Worm (Caenorhabditis elegans) whole organism, young adult: ENCODE data around the gene grsp-3.

Experiments used
- F39B2.1 ChIP-seq: fragments of 200-800 bp; sonication (Bioruptor generic); IDR thresholded peaks from 2 replicates; pipeline ENCODE4 v1.3.6; 2022; ENCODE audit warnings: missing genetic modification reagents, missing genetic modification characterization, missing compliant biosample characterization
- T26A5.8 ChIP-seq: sonication (generic microtip); optimal IDR thresholded peaks from 2 replicates; lab custom pipeline; 2016; ENCODE audit warnings: missing genetic modification characterization, missing compliant biosample characterization
- Y53F4B.3 ChIP-seq: fragments of 200-800 bp; sonication (Bioruptor generic); IDR thresholded peaks from 2 replicates; pipeline ENCODE4 v1.3.6; 2022; ENCODE audit warnings: missing genetic modification reagents, missing genetic modification characterization, missing compliant biosample characterization
- ama-1 ChIP-seq, 3 experiments: fragments of 150-350 bp in 1 of 3; sonication (generic microtip) in 2 of 3; optimal IDR thresholded peaks; 2 replicates each; lab custom pipeline; 2014 to 2018; ENCODE audit warnings: missing biosample characterization in 2 of 3, missing genetic modification characterization in 2 of 3, missing genetic modification reagents in 2 of 3
- atf-7 ChIP-seq: sonication (generic microtip); optimal IDR thresholded peaks from 2 replicates; lab custom pipeline; 2017; ENCODE audit warnings: mild to moderate bottlenecking, missing genetic modification characterization, missing compliant biosample characterization
- attf-3 ChIP-seq: fragments of 200-800 bp; sonication (Bioruptor generic); conservative IDR thresholded peaks from 2 replicates; pipeline ENCODE4 v1.3.6; 2022; ENCODE audit warnings: missing genetic modification reagents, missing genetic modification characterization, missing compliant biosample characterization
- ceh-40 ChIP-seq: fragments of 200-800 bp; sonication (Bioruptor generic); IDR thresholded peaks from 2 replicates; pipeline ENCODE4 v1.3.6; 2022; ENCODE audit warnings: missing genetic modification characterization, missing compliant biosample characterization
- nfya-1 ChIP-seq: sonication (generic microtip); optimal IDR thresholded peaks from 2 replicates; lab custom pipeline; 2017; ENCODE audit warnings: antibody characterized with exemption, missing compliant biosample characterization, missing genetic modification characterization, borderline replicate concordance; ENCODE audit not compliant: insufficient read depth
- nhr-90 ChIP-seq: sonication (generic microtip); optimal IDR thresholded peaks from 2 replicates; lab custom pipeline; 2016; ENCODE audit warnings: missing genotype, mild to moderate bottlenecking, missing genetic modification characterization, missing compliant biosample characterization
- repo-1 ChIP-seq: sonication (generic microtip); optimal IDR thresholded peaks from 2 replicates; lab custom pipeline; 2017; ENCODE audit warnings: mild to moderate bottlenecking, missing genetic modification characterization, missing compliant biosample characterization

DNA sequence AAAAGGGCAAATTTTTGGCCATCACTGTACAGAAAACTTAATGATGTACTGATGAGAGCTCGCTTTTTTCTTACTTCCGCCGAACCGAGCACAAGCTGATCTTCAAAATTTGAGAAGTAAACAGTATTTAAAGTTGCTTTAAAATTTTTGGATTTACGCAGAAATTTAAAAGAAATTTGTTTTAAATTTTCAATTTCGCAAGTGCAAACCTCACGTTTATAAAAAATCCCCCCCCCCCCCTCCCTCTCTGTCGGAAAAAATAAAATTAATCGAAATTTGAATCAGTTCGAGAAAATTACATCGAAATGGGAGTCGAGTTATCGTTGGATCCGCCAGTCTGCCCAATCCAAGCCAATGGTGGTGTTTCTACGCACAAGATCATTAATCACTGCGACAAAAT, 21.6 kb upstream of the grsp-3 start, which contains the start of gene C34D4.3:
- TF ChIP-seq atf-7 (tag; lab: Kevin White, UChicago), result no peak
- TF ChIP-seq attf-3 (GFP tag; lab: Robert Waterston, UW), result no peak
- no peak for TF ChIP-seq Y53F4B.3 (GFP tag; lab: Robert Waterston, UW)
- no peak for TF ChIP-seq ceh-40 (GFP tag; lab: Robert Waterston, UW)
- no peak for TF ChIP-seq F39B2.1 (GFP tag; lab: Robert Waterston, UW)
- TF ChIP-seq nhr-90 (tag; lab: Kevin White, UChicago), result no peak
- no peak for TF ChIP-seq ama-1 (optimal IDR thresholded peaks at IDR 0.05; lab: Kevin White, UChicago)
- no peak for TF ChIP-seq ama-1 (GFP tag; optimal IDR thresholded peaks at IDR 0.05; lab: Kevin White, UChicago)
- TF ChIP-seq repo-1, result no peak
- TF ChIP-seq nfya-1 (tag; lab: Kevin White, UChicago), result no peak
- TF ChIP-seq T26A5.8 (tag; lab: Kevin White, UChicago), result no peak
